Fruit fly (Drosophila melanogaster) S2 (cell line): ENCODE data around the gene CG1265.

ENCODE experiments used
- CG8478 ChIP-seq: fragments of >200 bp; optimal IDR thresholded peaks from 2 replicates; lab custom pipeline; 2018
- CTCF ChIP-seq, 2 experiments: fragments of >200 bp; optimal IDR thresholded peaks; 2 replicates each; lab custom pipeline; 2018

dm6 chr3L:4238195-4238594, 16.4 kb upstream of the CG1265 start:
- TF ChIP-seq CTCF (optimal IDR thresholded peaks at IDR 0.05; lab: Kevin White, UChicago) (no peak), CG8478 (lab: Kevin White, UChicago) (no peak)
